Fruit fly (Drosophila melanogaster) Kc167 (cell line): ENCODE measurements around the gene rno.

ENCODE experiments used
- Myc ChIP-seq: fragments of >200 bp; optimal IDR thresholded peaks from 2 replicates; lab custom pipeline; 2017; ENCODE audit warnings: missing external identifiers
- h ChIP-seq: fragments of >200 bp; optimal IDR thresholded peaks from 3 replicates; lab custom pipeline; 2018; ENCODE audit warnings: missing external identifiers
- insv ChIP-seq: fragments of >200 bp; optimal IDR thresholded peaks from 3 replicates; lab custom pipeline; 2018; ENCODE audit warnings: missing external identifiers

dm6 chr3L:199754-200596 lies at the start of gene rno, which contains the start of gene mri:
- TF ChIP-seq h (lab: Kevin White, UChicago) (no peak), Myc (lab: Kevin White, UChicago) (no peak), insv (no peak)
